Worm (Caenorhabditis elegans) whole organism, L2 larva: ENCODE results near the gene B0280.11.

Experiments used
- ama-1 ChIP-seq: fragments of 150-350 bp; optimal IDR thresholded peaks from 2 replicates; lab custom pipeline; 2018; ENCODE audit warnings: inconsistent platforms
- ceh-16 ChIP-seq: fragments of 150-350 bp; optimal IDR thresholded peaks from 2 replicates; lab custom pipeline; 2014; ENCODE audit warnings: missing biosample characterization, missing genetic modification characterization
- dmd-4 ChIP-seq: sonication (generic microtip); optimal IDR thresholded peaks from 2 replicates; lab custom pipeline; 2017; ENCODE audit warnings: missing biosample characterization, missing genetic modification characterization
- elt-1 ChIP-seq: fragments of 150-350 bp; optimal IDR thresholded peaks from 2 replicates; lab custom pipeline; 2014; ENCODE audit warnings: missing biosample characterization, missing genetic modification characterization
- lin-39 ChIP-seq: fragments of 150-350 bp; optimal IDR thresholded peaks from 2 replicates; lab custom pipeline; 2014; ENCODE audit warnings: missing biosample characterization, missing genetic modification reagents, missing genetic modification characterization
- nhr-10 ChIP-seq: sonication (generic microtip); optimal IDR thresholded peaks from 2 replicates; lab custom pipeline; 2017; ENCODE audit warnings: missing biosample characterization, missing genetic modification characterization
- nhr-25 ChIP-seq: fragments of 150-350 bp; sonication (generic microtip); optimal IDR thresholded peaks from 3 replicates; lab custom pipeline; 2014; ENCODE audit warnings: missing biosample characterization, missing genetic modification characterization
- skn-1 ChIP-seq: sonication (generic microtip); optimal IDR thresholded peaks from 2 replicates; lab custom pipeline; 2017; ENCODE audit warnings: missing biosample characterization, missing genetic modification characterization
- snpc-4 ChIP-seq: fragments of 150-350 bp; optimal IDR thresholded peaks from 2 replicates; lab custom pipeline; 2014; ENCODE audit warnings: missing biosample characterization, missing genetic modification characterization
- unc-39 ChIP-seq: fragments of 150-350 bp; optimal IDR thresholded peaks from 2 replicates; lab custom pipeline; 2014; ENCODE audit warnings: missing biosample characterization, missing genetic modification characterization

ce11 chrIII:7090545-7090944, 47.5 kb downstream of the B0280.11 start, which contains the start of gene ZK418.10:
- no peak for TF ChIP-seq nhr-25 (tag; lab: Kevin White, UChicago)
- no peak for TF ChIP-seq skn-1 (tag; lab: Kevin White, UChicago)
- no peak for TF ChIP-seq lin-39 (tag; lab: Kevin White, UChicago)
- TF ChIP-seq ceh-16: no peak
- TF ChIP-seq snpc-4 (tag; lab: Kevin White, UChicago): no peak
- no peak for TF ChIP-seq dmd-4 (tag; lab: Kevin White, UChicago)
- TF ChIP-seq nhr-10 (tag; lab: Kevin White, UChicago): no peak
- no peak for TF ChIP-seq unc-39
- TF ChIP-seq ama-1 (lab: Kevin White, UChicago): no peak
- TF ChIP-seq elt-1 (tag; lab: Kevin White, UChicago): no peak
